Fruit fly (Drosophila melanogaster) whole organism, embryonic: ENCODE results near the gene CG3119.
A peak's percentile ranks its signal among the peaks of the same experiment; 100 is the strongest.

Experiments
- Adf1 ChIP-seq: fragments of 200-800 bp; sonication (Bioruptor generic); IDR thresholded peaks from 2 replicates; pipeline ENCODE4 v1.3.6; 2022; ENCODE audit warnings: missing biosample characterization, missing genetic modification characterization
- Atf-2 ChIP-seq: fragments of 200-800 bp; sonication (Bioruptor generic); optimal IDR thresholded peaks from 2 replicates; lab custom pipeline; 2016; ENCODE audit warnings: missing biosample characterization, missing genetic modification characterization
- CG10274 ChIP-seq: fragments of 200-800 bp; sonication (Bioruptor generic); optimal IDR thresholded peaks from 3 replicates; lab custom pipeline; 2017; ENCODE audit warnings: missing biosample characterization, mild to moderate bottlenecking, missing genetic modification characterization
- CG10366 ChIP-seq: fragments of 200-800 bp; sonication (Bioruptor generic); IDR thresholded peaks from 2 replicates; pipeline ENCODE4 v1.3.6; 2022; ENCODE audit warnings: missing biosample characterization, missing genetic modification characterization
- CG10979 ChIP-seq: fragments of 200-800 bp; sonication (Bioruptor generic); optimal IDR thresholded peaks from 2 replicates; lab custom pipeline; 2018; ENCODE audit warnings: missing biosample characterization, mild to moderate bottlenecking, missing genetic modification characterization, moderate library complexity
- CG11247 ChIP-seq: fragments of 200-800 bp; sonication (Bioruptor generic); IDR thresholded peaks from 2 replicates; pipeline ENCODE4 v1.3.6; 2022; ENCODE audit warnings: missing biosample characterization, missing genetic modification characterization
- CG11398 ChIP-seq: fragments of 200-800 bp; sonication (Bioruptor generic); optimal IDR thresholded peaks from 2 replicates; lab custom pipeline; 2016; ENCODE audit warnings: missing biosample characterization, missing genetic modification characterization
- CG13894 ChIP-seq: fragments of 200-800 bp; sonication (Bioruptor generic); optimal IDR thresholded peaks from 3 replicates; lab custom pipeline; 2018; ENCODE audit warnings: missing biosample characterization, mild to moderate bottlenecking, missing genetic modification characterization, moderate library complexity
- CG16779 ChIP-seq: fragments of 200-800 bp; sonication (Bioruptor generic); IDR thresholded peaks from 2 replicates; pipeline ENCODE4 v1.3.6; 2022; ENCODE audit warnings: missing biosample characterization, missing genetic modification characterization
- CG18476 ChIP-seq: fragments of 200-800 bp; sonication (Bioruptor generic); optimal IDR thresholded peaks from 2 replicates; lab custom pipeline; 2016; ENCODE audit warnings: missing biosample characterization, mild to moderate bottlenecking, missing genetic modification characterization
- CG18599 ChIP-seq: fragments of 200-800 bp; sonication (Bioruptor generic); optimal IDR thresholded peaks from 3 replicates; lab custom pipeline; 2017; ENCODE audit warnings: missing biosample characterization, missing genetic modification characterization, mild to moderate bottlenecking, moderate library complexity, missing genetic modification reagents
- CG2120 ChIP-seq: fragments of 200-800 bp; sonication (Bioruptor generic); optimal IDR thresholded peaks from 3 replicates; lab custom pipeline; 2016; ENCODE audit warnings: missing biosample characterization, missing genetic modification characterization
- CG33557 ChIP-seq: fragments of 200-800 bp; sonication (Bioruptor generic); optimal IDR thresholded peaks from 2 replicates; lab custom pipeline; 2019; ENCODE audit warnings: missing biosample characterization, mild to moderate bottlenecking, missing genetic modification characterization, moderate library complexity
- CG3838 ChIP-seq: fragments of 200-800 bp; sonication (Bioruptor generic); optimal IDR thresholded peaks from 3 replicates; lab custom pipeline; 2016; ENCODE audit warnings: missing biosample characterization, missing genetic modification characterization
- CG43689 ChIP-seq: fragments of 200-800 bp; sonication (Bioruptor generic); IDR thresholded peaks from 2 replicates; pipeline ENCODE4 v1.3.6; 2022; ENCODE audit warnings: missing biosample characterization, missing genetic modification characterization
- CG4820 ChIP-seq: fragments of 200-800 bp; sonication (Bioruptor generic); optimal IDR thresholded peaks from 3 replicates; lab custom pipeline; 2016; ENCODE audit warnings: missing biosample characterization, missing genetic modification characterization
- CG7271 ChIP-seq: fragments of 200-800 bp; sonication (Bioruptor generic); optimal IDR thresholded peaks from 2 replicates; lab custom pipeline; 2018; ENCODE audit warnings: missing biosample characterization, mild to moderate bottlenecking, missing genetic modification characterization, moderate library complexity
- CG7786 ChIP-seq: fragments of 200-800 bp; sonication (Bioruptor generic); optimal IDR thresholded peaks from 2 replicates; lab custom pipeline; 2016; ENCODE audit warnings: missing biosample characterization, missing genetic modification characterization
- CG9932 ChIP-seq: fragments of 200-800 bp; sonication (Bioruptor generic); IDR thresholded peaks from 2 replicates; pipeline ENCODE4 v1.3.6; 2022; ENCODE audit warnings: missing biosample characterization, missing genetic modification characterization
- Dbx ChIP-seq: fragments of 200-800 bp; sonication (Bioruptor generic); IDR thresholded peaks from 3 replicates; pipeline ENCODE4 v1.3.6; 2022; ENCODE audit warnings: missing biosample characterization, missing genetic modification characterization
- E2f2 ChIP-seq: fragments of 200-800 bp; sonication (Bioruptor generic); IDR thresholded peaks from 2 replicates; pipeline ENCODE4 v1.3.6; 2022; ENCODE audit warnings: missing biosample characterization, missing genetic modification characterization
- Ets65A ChIP-seq: fragments of 200-800 bp; sonication (Bioruptor generic); peaks from one replicate; lab custom pipeline; 2016; ENCODE audit warnings: missing biosample characterization, missing genetic modification characterization
- Hr78 ChIP-seq, 2 experiments: fragments of 200-800 bp in 1 of 2; fragments of >200 bp in 1 of 2; sonication (Bioruptor generic) in 1 of 2; optimal IDR thresholded peaks; 2 replicates each; lab custom pipeline; 2017 to 2019; ENCODE audit warnings: missing biosample characterization in 2 of 2, missing genetic modification characterization in 2 of 2, mild to moderate bottlenecking in 1 of 2, moderate library complexity in 1 of 2
- Jarid2 ChIP-seq: fragments of 200-800 bp; sonication (Bioruptor generic); optimal IDR thresholded peaks from 3 replicates; lab custom pipeline; 2017; ENCODE audit warnings: mild to moderate bottlenecking, missing biosample characterization, missing genetic modification reagents, missing genetic modification characterization
- NFAT ChIP-seq: fragments of 200-800 bp; sonication (Bioruptor generic); IDR thresholded peaks from 2 replicates; pipeline ENCODE4 v1.3.6; 2022; ENCODE audit warnings: missing biosample characterization, missing genetic modification characterization
- Oaz ChIP-seq: fragments of 200-800 bp; sonication (Bioruptor generic); IDR thresholded peaks from 2 replicates; pipeline ENCODE4 v1.3.6; 2022; ENCODE audit warnings: missing biosample characterization, missing genetic modification characterization
- Trl ChIP-seq, 3 experiments: fragments of >200 bp in 2 of 3; fragments of 200-800 bp in 1 of 3; sonication (Bioruptor generic) in 1 of 3; optimal IDR thresholded peaks; 2 replicates in 1 of 3; 3 replicates in 2 of 3; lab custom pipeline; 2016 to 2017; ENCODE audit warnings: missing biosample characterization in 1 of 3, missing genetic modification characterization in 1 of 3
- ase ChIP-seq: fragments of 200-800 bp; sonication (Bioruptor generic); IDR thresholded peaks from 3 replicates; pipeline ENCODE4 v1.3.6; 2022; ENCODE audit warnings: missing biosample characterization, missing genetic modification characterization
- ato ChIP-seq: fragments of 200-800 bp; sonication (Bioruptor generic); IDR thresholded peaks from 2 replicates; pipeline ENCODE4 v1.3.6; 2022; ENCODE audit warnings: missing biosample characterization, missing genetic modification characterization; ENCODE audit not compliant: partially characterized antibody
- bsh ChIP-seq, 2 experiments: fragments of 200-800 bp; sonication (Bioruptor generic); optimal IDR thresholded peaks; 2 replicates each; lab custom pipeline; 2017 to 2018; ENCODE audit warnings: mild to moderate bottlenecking in 2 of 2, missing biosample characterization in 2 of 2, missing genetic modification characterization in 2 of 2, moderate library complexity in 1 of 2
- corto ChIP-seq: fragments of 200-800 bp; sonication (Bioruptor generic); optimal IDR thresholded peaks from 2 replicates; lab custom pipeline; 2016; ENCODE audit warnings: missing biosample characterization, mild to moderate bottlenecking, missing genetic modification characterization, moderate library complexity
- crp ChIP-seq, 2 experiments: fragments of 200-800 bp; sonication (Bioruptor generic); optimal IDR thresholded peaks; 2 replicates in 1 of 2; 3 replicates in 1 of 2; lab custom pipeline; 2017; ENCODE audit warnings: missing biosample characterization in 2 of 2, missing genetic modification characterization in 2 of 2, mild to moderate bottlenecking in 1 of 2, moderate library complexity in 1 of 2
- ewg ChIP-seq: fragments of 200-800 bp; sonication (Bioruptor generic); optimal IDR thresholded peaks from 3 replicates; lab custom pipeline; 2017; ENCODE audit warnings: mild to moderate bottlenecking, missing biosample characterization, missing genetic modification reagents, missing genetic modification characterization
- fru ChIP-seq: fragments of >200 bp; optimal IDR thresholded peaks from 2 replicates; lab custom pipeline; 2017
- gsb-n ChIP-seq: fragments of 200-800 bp; sonication (Bioruptor generic); optimal IDR thresholded peaks from 3 replicates; lab custom pipeline; 2018; ENCODE audit warnings: missing biosample characterization, mild to moderate bottlenecking, missing genetic modification characterization
- insv ChIP-seq, 2 experiments: fragments of 200-800 bp; sonication (Bioruptor generic); optimal IDR thresholded peaks; 3 replicates each; lab custom pipeline; 2016 to 2018; ENCODE audit warnings: missing biosample characterization in 2 of 2, missing genetic modification characterization in 2 of 2
- lab ChIP-seq: fragments of 200-800 bp; sonication (Bioruptor generic); optimal IDR thresholded peaks from 3 replicates; lab custom pipeline; 2017; ENCODE audit warnings: missing biosample characterization, missing genetic modification characterization, mild to moderate bottlenecking, moderate library complexity, missing genetic modification reagents
- lbe ChIP-seq: fragments of 200-800 bp; sonication (Bioruptor generic); optimal IDR thresholded peaks from 2 replicates; lab custom pipeline; 2016; ENCODE audit warnings: missing biosample characterization, mild to moderate bottlenecking, missing genetic modification characterization
- lilli ChIP-seq: fragments of 200-800 bp; sonication (Bioruptor generic); optimal IDR thresholded peaks from 3 replicates; lab custom pipeline; 2016; ENCODE audit warnings: missing biosample characterization, missing genetic modification characterization
- onecut ChIP-seq: fragments of 200-800 bp; sonication (Bioruptor generic); IDR thresholded peaks from 2 replicates; pipeline ENCODE4 v1.3.6; 2022; ENCODE audit warnings: missing biosample characterization, missing genetic modification characterization
- pros ChIP-seq: fragments of 200-800 bp; sonication (Bioruptor generic); optimal IDR thresholded peaks from 3 replicates; lab custom pipeline; 2019; ENCODE audit warnings: missing biosample characterization, mild to moderate bottlenecking, missing genetic modification characterization, moderate library complexity
- sens ChIP-seq: fragments of 200-800 bp; sonication (Bioruptor generic); peaks from one replicate; lab custom pipeline; 2016; ENCODE audit warnings: missing biosample characterization, missing genetic modification characterization
- seq ChIP-seq: fragments of 200-800 bp; sonication (Bioruptor generic); IDR thresholded peaks from 2 replicates; pipeline ENCODE4 v1.3.6; 2022; ENCODE audit warnings: missing biosample characterization, missing genetic modification characterization
- slbo ChIP-seq: fragments of 200-800 bp; sonication (Bioruptor generic); IDR thresholded peaks from 2 replicates; pipeline ENCODE4 v1.3.6; 2022; ENCODE audit warnings: missing biosample characterization, missing genetic modification characterization
- tap ChIP-seq: fragments of 200-800 bp; optimal IDR thresholded peaks from 3 replicates; lab custom pipeline; 2019; ENCODE audit warnings: missing biosample characterization, mild to moderate bottlenecking, missing genetic modification characterization, moderate library complexity
- tx ChIP-seq: fragments of 200-800 bp; sonication (Bioruptor generic); optimal IDR thresholded peaks from 2 replicates; lab custom pipeline; 2016; ENCODE audit warnings: missing biosample characterization, missing genetic modification characterization

Gene CG3119

dm6 chr2L:2799909-2800478 lies 37.6 kb downstream of the CG3119 start, which contains the start of gene Syt1 (continued):
- TF ChIP-seq corto (GFP tag; lab: Kevin White, UChicago): no peak
- peak; percentile 42 for TF ChIP-seq lab
- peak in 1 of 2 experiments; percentile 46 for TF ChIP-seq crp (GFP tag; optimal IDR thresholded peaks at IDR 0.05; lab: Kevin White, UChicago)
- TF ChIP-seq E2f2 (GFP tag; lab: Robert Waterston, UW): no peak
- TF ChIP-seq NFAT (GFP tag; lab: Robert Waterston, UW): peak; percentile 22; the same call in 1 of the 2 replicates
- TF ChIP-seq Dbx (GFP tag; lab: Robert Waterston, UW): peak; percentile 27; the same call in 1 of the 3 replicates
- no peak for TF ChIP-seq Hr78 (GFP tag; optimal IDR thresholded peaks at IDR 0.05; lab: Kevin White, UChicago)
- TF ChIP-seq CG2120 (GFP tag; lab: Kevin White, UChicago): peak; percentile 2
- no peak for TF ChIP-seq sens (GFP tag; lab: Kevin White, UChicago)
- no peak for TF ChIP-seq CG33557 (GFP tag; lab: Kevin White, UChicago)
- TF ChIP-seq slbo: peak; percentile 16; the same call in 1 of the 2 replicates
- no peak for TF ChIP-seq insv (GFP tag; optimal IDR thresholded peaks at IDR 0.05; lab: Kevin White, UChicago)
- 0 out of 3 replicates have a peak, but pooled peaks have one; percentile 18 for TF ChIP-seq ase (GFP tag; lab: Robert Waterston, UW)
- TF ChIP-seq CG10979 (tag; lab: Kevin White, UChicago): no peak
- peak; percentile 84 for TF ChIP-seq CG10274 (GFP tag; lab: Kevin White, UChicago)
- TF ChIP-seq CG9932 (GFP tag; lab: Robert Waterston, UW): peak; percentile 35; the same call in 1 of the 2 replicates
- 0 out of 2 replicates have a peak, but pooled peaks have one; percentile 32 for TF ChIP-seq CG16779
- TF ChIP-seq seq: 0 out of 2 replicates have a peak, but pooled peaks have one; percentile 10
- TF ChIP-seq Oaz (GFP tag; lab: Robert Waterston, UW): no peak
- TF ChIP-seq CG3838 (GFP tag; lab: Kevin White, UChicago): no peak
- no peak for TF ChIP-seq fru (lab: Kevin White, UChicago)
- TF ChIP-seq CG10366 (GFP tag; lab: Robert Waterston, UW): no peak; the same call in 1 of the 2 replicates
- peak; percentile 99 for TF ChIP-seq onecut
- TF ChIP-seq CG4820 (GFP tag; lab: Kevin White, UChicago): no peak
- no peak for TF ChIP-seq CG18476 (GFP tag; lab: Kevin White, UChicago)
- TF ChIP-seq Atf-2 (GFP tag; lab: Kevin White, UChicago): no peak
- TF ChIP-seq tap (tag; lab: Kevin White, UChicago): no peak
- no peak for TF ChIP-seq tx (GFP tag; lab: Kevin White, UChicago)
- peak; percentile 76 for TF ChIP-seq ewg (GFP tag; lab: Kevin White, UChicago)
- TF ChIP-seq CG43689: no peak
- peak; percentile 33 for TF ChIP-seq CG18599 (GFP tag; lab: Kevin White, UChicago)
- TF ChIP-seq Adf1 (GFP tag; lab: Robert Waterston, UW): no peak
- no peak for TF ChIP-seq lbe (GFP tag; lab: Kevin White, UChicago)
- TF ChIP-seq lilli (GFP tag; lab: Kevin White, UChicago): peak; percentile 15
- TF ChIP-seq Ets65A (GFP tag; lab: Kevin White, UChicago): peak; percentile 84

dm6 chr2L:2797186-2797585 lies 40.4 kb downstream of the CG3119 start:
- TF ChIP-seq ewg (GFP tag; lab: Kevin White, UChicago) (peak; percentile 38), pros (no peak), Trl (optimal IDR thresholded peaks at IDR 0.05; lab: Kevin White, UChicago) (peak; percentile 45 to 79), Trl (GFP tag; optimal IDR thresholded peaks at IDR 0.05; lab: Kevin White, UChicago) (no peak), ato (GFP tag; lab: Robert Waterston, UW) (no peak), CG13894 (tag; lab: Kevin White, UChicago) (peak; percentile 98), CG11398 (GFP tag; lab: Kevin White, UChicago) (no peak), CG7271 (tag; lab: Kevin White, UChicago) (no peak), CG11247 (GFP tag; lab: Robert Waterston, UW) (no peak), CG43689 (no peak), gsb-n (no peak), Hr78 (GFP tag; optimal IDR thresholded peaks at IDR 0.05; lab: Kevin White, UChicago) (no peak), Jarid2 (no peak), bsh (GFP tag; optimal IDR thresholded peaks at IDR 0.05; lab: Kevin White, UChicago) (no peak), CG7786 (no peak)
